Fruit fly (Drosophila melanogaster) Kc167 (cell line): Measurements from ENCODE around the gene CG43117.

Experiments used
- Myc ChIP-seq: fragments of >200 bp; optimal IDR thresholded peaks from 2 replicates; lab custom pipeline; 2017; ENCODE audit warnings: missing external identifiers
- Sin3A ChIP-seq: fragments of >200 bp; optimal IDR thresholded peaks from 2 replicates; lab custom pipeline; 2018; ENCODE audit warnings: missing external identifiers
- h ChIP-seq: fragments of >200 bp; optimal IDR thresholded peaks from 3 replicates; lab custom pipeline; 2018; ENCODE audit warnings: missing external identifiers
- insv ChIP-seq: fragments of >200 bp; optimal IDR thresholded peaks from 3 replicates; lab custom pipeline; 2018; ENCODE audit warnings: missing external identifiers
- psq ChIP-seq: fragments of >200 bp; optimal IDR thresholded peaks from 2 replicates; lab custom pipeline; 2017; ENCODE audit warnings: missing external identifiers
- ttk ChIP-seq: sonication (Bioruptor generic); optimal IDR thresholded peaks from 2 replicates; lab custom pipeline; 2017; ENCODE audit warnings: missing external identifiers

- TF ChIP-seq ttk (lab: Kevin White, UChicago) (no peak), h (lab: Kevin White, UChicago) (no peak), Myc (no peak), Sin3A (lab: Kevin White, UChicago) (no peak), psq (lab: Kevin White, UChicago) (no peak), insv (lab: Kevin White, UChicago) (no peak)
Observed at dm6 chr3R:26496356-26496755, 41.8 kb downstream of the CG43117 start.
